Worm (Caenorhabditis elegans) whole organism, mixed stage, embryonic: Measurements from ENCODE around the gene osm-11.

Experiments
- elt-1 ChIP-seq: sonication (generic microtip); optimal IDR thresholded peaks from 2 replicates; lab custom pipeline; 2017; ENCODE audit warnings: missing genetic modification characterization, mild to moderate bottlenecking, missing compliant biosample characterization, antibody characterized with exemption, moderate library complexity, borderline replicate concordance; ENCODE audit not compliant: insufficient read depth
- elt-3 ChIP-seq: fragments of 150-350 bp; optimal IDR thresholded peaks from 2 replicates; lab custom pipeline; 2014; ENCODE audit warnings: missing biosample characterization, missing genetic modification characterization
- hlh-1 ChIP-seq: fragments of 150-350 bp; optimal IDR thresholded peaks from 2 replicates; lab custom pipeline; 2014; ENCODE audit warnings: missing biosample characterization, missing genetic modification reagents, missing genetic modification characterization
- lsy-2 ChIP-seq: fragments of 150-350 bp; optimal IDR thresholded peaks from 2 replicates; lab custom pipeline; 2014; ENCODE audit warnings: missing biosample characterization, missing genetic modification characterization
- mep-1 ChIP-seq: fragments of 150-350 bp; optimal IDR thresholded peaks from 2 replicates; lab custom pipeline; 2017; ENCODE audit warnings: missing biosample characterization, missing genetic modification reagents, missing genetic modification characterization, inconsistent platforms
- nhr-12 ChIP-seq: fragments of 150-350 bp; optimal IDR thresholded peaks from 2 replicates; lab custom pipeline; 2014; ENCODE audit warnings: missing biosample characterization, missing genetic modification characterization
- nhr-237 ChIP-seq: fragments of 150-350 bp; optimal IDR thresholded peaks from 2 replicates; lab custom pipeline; 2014; ENCODE audit warnings: missing biosample characterization, missing genetic modification characterization
- nhr-28 ChIP-seq: fragments of 150-350 bp; optimal IDR thresholded peaks from 2 replicates; lab custom pipeline; 2014; ENCODE audit warnings: missing biosample characterization, missing genetic modification characterization
- nhr-76 ChIP-seq: sonication (generic microtip); optimal IDR thresholded peaks from 2 replicates; lab custom pipeline; 2017; ENCODE audit warnings: missing biosample characterization, missing genetic modification characterization
- snpc-4 ChIP-seq: fragments of 150-350 bp; optimal IDR thresholded peaks from 2 replicates; lab custom pipeline; 2014; ENCODE audit warnings: missing biosample characterization, missing genetic modification characterization
- unc-62 ChIP-seq: fragments of 150-350 bp; optimal IDR thresholded peaks from 2 replicates; lab custom pipeline; 2014; ENCODE audit warnings: missing biosample characterization, missing genetic modification reagents, missing genetic modification characterization

ce11 chrX:17434234-17434633 lies 12.9 kb upstream of the osm-11 start, which contains the start of gene fubl-3:
- TF ChIP-seq unc-62 (GFP tag; lab: Kevin White, UChicago) (no peak), nhr-28 (tag; lab: Kevin White, UChicago) (no peak), snpc-4 (tag; lab: Kevin White, UChicago) (no peak), nhr-237 (tag; lab: Kevin White, UChicago) (no peak), lsy-2 (peak; percentile 92), mep-1 (tag; lab: Kevin White, UChicago) (peak; percentile 7), elt-1 (tag; lab: Kevin White, UChicago) (peak; percentile 18), elt-3 (no peak), nhr-12 (tag; lab: Kevin White, UChicago) (no peak), hlh-1 (tag; lab: Kevin White, UChicago) (peak; percentile 44), nhr-76 (tag; lab: Kevin White, UChicago) (no peak)
